Fruit fly (Drosophila melanogaster): ENCODE data around the gene Dd.

The Dd gene

dm6 chrX:21322289-21322981 is 1.4 kb downstream of the Dd start (continued):
- TF ChIP-seq CG6791 (GFP tag; IDR thresholded peaks at IDR 0.05; ENCODE audit: partially characterized antibody) = no peak
- TF ChIP-seq Neu2 (GFP tag; optimal IDR thresholded peaks at IDR 0.05; ENCODE audit: borderline replicate concordance) = no peak
- TF ChIP-seq klu (GFP tag; IDR thresholded peaks at IDR 0.05) = 0 out of 2 replicates have a peak, but pooled peaks have one; percentile 36
- peak; percentile 36 for TF ChIP-seq CG6765 (GFP tag; optimal IDR thresholded peaks at IDR 0.05)
- TF ChIP-seq H15 (GFP tag; IDR thresholded peaks at IDR 0.05) = no peak
- TF ChIP-seq phol (tag; optimal IDR thresholded peaks at IDR 0.05) = peak; percentile 69
- TF ChIP-seq CG17612 (GFP tag; IDR thresholded peaks at IDR 0.05) = no peak
- TF ChIP-seq CG7786 (GFP tag; optimal IDR thresholded peaks at IDR 0.05) = no peak
- no peak for TF ChIP-seq Awh (GFP tag; IDR thresholded peaks at IDR 0.05)
- no peak for TF ChIP-seq mam (GFP tag; optimal IDR thresholded peaks at IDR 0.05)
- peak; percentile 82 for TF ChIP-seq Meics (GFP tag; optimal IDR thresholded peaks at IDR 0.05)
- TF ChIP-seq ken (GFP tag; IDR thresholded peaks at IDR 0.05) = no peak
- TF ChIP-seq cg (GFP tag; optimal IDR thresholded peaks at IDR 0.05) = no peak
- no peak for TF ChIP-seq Kr (GFP tag; optimal IDR thresholded peaks at IDR 0.05)
- TF ChIP-seq zen2 (GFP tag; IDR thresholded peaks at IDR 0.05; ENCODE audit: partially characterized antibody) = no peak
- TF ChIP-seq Hr3 (GFP tag; optimal IDR thresholded peaks at IDR 0.05) = no peak
- no peak for TF ChIP-seq Ada2b (GFP tag; IDR thresholded peaks at IDR 0.05)
- no peak for TF ChIP-seq Oaz (GFP tag; IDR thresholded peaks at IDR 0.05)
- TF ChIP-seq zfh1 (GFP tag; IDR thresholded peaks at IDR 0.05) = no peak
- TF ChIP-seq CG10274 (GFP tag; optimal IDR thresholded peaks at IDR 0.05) = peak; percentile 5
- TF ChIP-seq CrebB (tag; optimal IDR thresholded peaks at IDR 0.05) = no peak
- TF ChIP-seq CG1529 (GFP tag; optimal IDR thresholded peaks at IDR 0.05) = no peak
- no peak for TF ChIP-seq CG2199 (GFP tag; IDR thresholded peaks at IDR 0.05)
- TF ChIP-seq grn (GFP tag; optimal IDR thresholded peaks at IDR 0.05) = peak; percentile 32
- TF ChIP-seq CG5953 (GFP tag; IDR thresholded peaks at IDR 0.05) = no peak
- TF ChIP-seq Eip74EF (GFP tag; optimal IDR thresholded peaks at IDR 0.05) = no peak
- no peak for TF ChIP-seq Dfd (GFP tag; optimal IDR thresholded peaks at IDR 0.05)
- TF ChIP-seq Nf-YC (tag; optimal IDR thresholded peaks at IDR 0.05) = peak; percentile 65
- TF ChIP-seq CG18764 (GFP tag; optimal IDR thresholded peaks at IDR 0.05) = no peak
- TF ChIP-seq oc (tag; optimal IDR thresholded peaks at IDR 0.05) = no peak
- no peak for TF ChIP-seq gt (GFP tag; IDR thresholded peaks at IDR 0.05)
- no peak for TF ChIP-seq sens-2 (GFP tag; IDR thresholded peaks at IDR 0.05)
- TF ChIP-seq CG18476 (GFP tag; optimal IDR thresholded peaks at IDR 0.05) = peak; percentile 46
- TF ChIP-seq CG34376 (GFP tag; optimal IDR thresholded peaks at IDR 0.05) = peak; percentile 32
- no peak for TF ChIP-seq Sry-β (GFP tag; optimal IDR thresholded peaks at IDR 0.05)
- TF ChIP-seq CG30431 (GFP tag; optimal IDR thresholded peaks at IDR 0.05) = no peak
- TF ChIP-seq grau (tag; optimal IDR thresholded peaks at IDR 0.05) = peak; percentile 78
- no peak for TF ChIP-seq CG10321 (GFP tag; IDR thresholded peaks at IDR 0.05)
- no peak for TF ChIP-seq BEAF-32 (GFP tag; optimal IDR thresholded peaks at IDR 0.05)
- TF ChIP-seq ftz-f1 (GFP tag; optimal IDR thresholded peaks at IDR 0.05) = peak; percentile 16
- no peak for TF ChIP-seq CG12236 (GFP tag; optimal IDR thresholded peaks at IDR 0.05)
- TF ChIP-seq ato (GFP tag; IDR thresholded peaks at IDR 0.05; ENCODE audit: partially characterized antibody) = no peak
- TF ChIP-seq HmgD (GFP tag; optimal IDR thresholded peaks at IDR 0.05) = no peak
- TF ChIP-seq Mrtf (GFP tag; IDR thresholded peaks at IDR 0.05) = no peak
- no peak for TF ChIP-seq gcm (GFP tag; optimal IDR thresholded peaks at IDR 0.05)
- no peak for TF ChIP-seq CG14667 (GFP tag; IDR thresholded peaks at IDR 0.05)
- TF ChIP-seq Gsc (GFP tag; IDR thresholded peaks at IDR 0.05) = no peak
- no peak for TF ChIP-seq nmo (GFP tag; optimal IDR thresholded peaks at IDR 0.05)
- peak; percentile 66 for TF ChIP-seq CG6683 (GFP tag; optimal IDR thresholded peaks at IDR 0.05)
- TF ChIP-seq eve (GFP tag; optimal IDR thresholded peaks at IDR 0.05) = no peak
- no peak for TF ChIP-seq gsb-n (tag; optimal IDR thresholded peaks at IDR 0.05)

Data from whole organism, embryonic.